Fruit fly (Drosophila melanogaster) whole organism, embryonic: Measurements from ENCODE around the gene CG13373.

ENCODE experiments used
- Adf1 ChIP-seq: fragments of 200-800 bp; sonication (Bioruptor generic); IDR thresholded peaks from 2 replicates; pipeline ENCODE4 v1.3.6; 2022; ENCODE audit warnings: missing biosample characterization, missing genetic modification characterization
- Atf6 ChIP-seq: fragments of 200-800 bp; sonication (Bioruptor generic); IDR thresholded peaks from 2 replicates; pipeline ENCODE4 v1.3.6; 2022; ENCODE audit warnings: missing biosample characterization, missing genetic modification characterization
- CG10209 ChIP-seq: fragments of 200-800 bp; sonication (Bioruptor generic); optimal IDR thresholded peaks from 3 replicates; lab custom pipeline; 2017; ENCODE audit warnings: missing biosample characterization, mild to moderate bottlenecking, missing genetic modification characterization, missing genetic modification reagents
- CG11093 ChIP-seq: fragments of 200-800 bp; sonication (Bioruptor generic); IDR thresholded peaks from 3 replicates; pipeline ENCODE4 v1.3.6; 2022; ENCODE audit warnings: missing biosample characterization, missing genetic modification characterization
- CG11504 ChIP-seq: fragments of 200-800 bp; sonication (Bioruptor generic); optimal IDR thresholded peaks from 3 replicates; lab custom pipeline; 2019; ENCODE audit warnings: missing biosample characterization, mild to moderate bottlenecking, missing genetic modification characterization, moderate library complexity
- CG11696 ChIP-seq: fragments of 200-800 bp; sonication (Bioruptor generic); IDR thresholded peaks from 2 replicates; pipeline ENCODE4 v1.3.6; 2022; ENCODE audit warnings: missing biosample characterization, missing genetic modification characterization
- CG12769 ChIP-seq: fragments of 200-800 bp; sonication (Bioruptor generic); optimal IDR thresholded peaks from 2 replicates; lab custom pipeline; 2019; ENCODE audit warnings: missing biosample characterization, mild to moderate bottlenecking, missing genetic modification characterization, moderate library complexity
- CG14014 ChIP-seq: fragments of 200-800 bp; sonication (Bioruptor generic); IDR thresholded peaks from 2 replicates; pipeline ENCODE4 v1.3.6; 2022; ENCODE audit warnings: missing biosample characterization, missing genetic modification characterization
- CG14965 ChIP-seq: fragments of 200-800 bp; sonication (Bioruptor generic); optimal IDR thresholded peaks from 2 replicates; lab custom pipeline; 2016; ENCODE audit warnings: missing biosample characterization, missing genetic modification characterization, borderline replicate concordance
- CG15269 ChIP-seq: fragments of 200-800 bp; sonication (Bioruptor generic); optimal IDR thresholded peaks from 2 replicates; lab custom pipeline; 2018; ENCODE audit warnings: missing biosample characterization, mild to moderate bottlenecking, missing genetic modification characterization, moderate library complexity
- CG1603 ChIP-seq: fragments of 200-800 bp; sonication (Bioruptor generic); optimal IDR thresholded peaks from 2 replicates; lab custom pipeline; 2019; ENCODE audit warnings: missing biosample characterization, mild to moderate bottlenecking, missing genetic modification characterization, moderate library complexity
- CG18011 ChIP-seq: fragments of 200-800 bp; sonication (Bioruptor generic); optimal IDR thresholded peaks from 2 replicates; lab custom pipeline; 2017; ENCODE audit warnings: missing biosample characterization, missing genetic modification characterization, mild to moderate bottlenecking, moderate library complexity, missing genotype
- CG2678 ChIP-seq: fragments of 200-800 bp; sonication (Bioruptor generic); optimal IDR thresholded peaks from 3 replicates; lab custom pipeline; 2019; ENCODE audit warnings: missing biosample characterization, mild to moderate bottlenecking, missing genetic modification characterization, moderate library complexity
- CG3726 ChIP-seq: fragments of 200-800 bp; sonication (Bioruptor generic); IDR thresholded peaks from 3 replicates; pipeline ENCODE4, ENCODE4 v1.3.6; 2022; ENCODE audit warnings: missing biosample characterization, missing genetic modification characterization
- CG4820 ChIP-seq: fragments of 200-800 bp; sonication (Bioruptor generic); optimal IDR thresholded peaks from 3 replicates; lab custom pipeline; 2016; ENCODE audit warnings: missing biosample characterization, missing genetic modification characterization
- CG5180 ChIP-seq: fragments of 200-800 bp; sonication (Bioruptor generic); optimal IDR thresholded peaks from 3 replicates; lab custom pipeline; 2017; ENCODE audit warnings: missing biosample characterization, missing genetic modification characterization, mild to moderate bottlenecking, moderate library complexity, missing genetic modification reagents
- CG7556 ChIP-seq: fragments of 200-800 bp; sonication (Bioruptor generic); optimal IDR thresholded peaks from 2 replicates; lab custom pipeline; 2017; ENCODE audit warnings: missing biosample characterization, mild to moderate bottlenecking, missing genetic modification characterization
- CG7786 ChIP-seq: fragments of 200-800 bp; sonication (Bioruptor generic); optimal IDR thresholded peaks from 2 replicates; lab custom pipeline; 2016; ENCODE audit warnings: missing biosample characterization, missing genetic modification characterization
- CG7987 ChIP-seq: fragments of 200-800 bp; sonication (Bioruptor generic); optimal IDR thresholded peaks from 2 replicates; lab custom pipeline; 2018; ENCODE audit warnings: missing biosample characterization, mild to moderate bottlenecking, missing genetic modification characterization, moderate library complexity
- CHES-1-like ChIP-seq: fragments of 200-800 bp; sonication (Bioruptor generic); optimal IDR thresholded peaks from 2 replicates; lab custom pipeline; 2016; ENCODE audit warnings: missing biosample characterization, missing genetic modification characterization
- CTCF ChIP-seq: fragments of 200-800 bp; sonication (Bioruptor generic); optimal IDR thresholded peaks from 2 replicates; lab custom pipeline; 2017; ENCODE audit warnings: missing biosample characterization, mild to moderate bottlenecking, missing genetic modification characterization, moderate library complexity
- Doc2 ChIP-seq: fragments of 200-800 bp; sonication (Bioruptor generic); IDR thresholded peaks from 2 replicates; pipeline ENCODE4 v1.3.6; 2022; ENCODE audit warnings: missing biosample characterization, missing genetic modification characterization
- Dref ChIP-seq: fragments of 200-800 bp; sonication (Bioruptor generic); IDR thresholded peaks from 2 replicates; pipeline ENCODE4 v1.3.6; 2022; ENCODE audit warnings: missing biosample characterization, missing genetic modification characterization
- Drgx ChIP-seq: fragments of 200-800 bp; sonication (Bioruptor generic); IDR thresholded peaks from 2 replicates; pipeline ENCODE4 v1.3.6; 2022; ENCODE audit warnings: missing biosample characterization, missing genetic modification characterization
- E2f1 ChIP-seq: fragments of 200-800 bp; sonication (Bioruptor generic); IDR thresholded peaks from 2 replicates; pipeline ENCODE4 v1.3.6; 2022; ENCODE audit warnings: missing biosample characterization, missing genetic modification characterization
- Fer3 ChIP-seq: fragments of 200-800 bp; sonication (Bioruptor generic); optimal IDR thresholded peaks from 2 replicates; lab custom pipeline; 2018; ENCODE audit warnings: missing biosample characterization, mild to moderate bottlenecking, missing genetic modification characterization, moderate library complexity
- H2.0 ChIP-seq: fragments of 200-800 bp; sonication (Bioruptor generic); IDR thresholded peaks from 2 replicates; pipeline ENCODE4 v1.3.6; 2022; ENCODE audit warnings: missing biosample characterization, missing genetic modification characterization
- Hey ChIP-seq: fragments of 200-800 bp; sonication (Bioruptor generic); optimal IDR thresholded peaks from 3 replicates; lab custom pipeline; 2018; ENCODE audit warnings: missing biosample characterization, mild to moderate bottlenecking, missing genetic modification characterization
- Hmx ChIP-seq: fragments of 200-800 bp; sonication (Bioruptor generic); optimal IDR thresholded peaks from 2 replicates; lab custom pipeline; 2016; ENCODE audit warnings: missing biosample characterization, missing genetic modification characterization
- Hr3 ChIP-seq: fragments of 200-800 bp; sonication (Bioruptor generic); optimal IDR thresholded peaks from 3 replicates; lab custom pipeline; 2016; ENCODE audit warnings: missing biosample characterization, missing genetic modification characterization
- Hr51 ChIP-seq, 2 experiments: fragments of 200-800 bp; sonication (Bioruptor generic); optimal IDR thresholded peaks; 2 replicates in 1 of 2; 3 replicates in 1 of 2; lab custom pipeline; 2016 to 2018; ENCODE audit warnings: missing biosample characterization in 2 of 2, missing genetic modification characterization in 2 of 2, mild to moderate bottlenecking in 1 of 2, moderate library complexity in 1 of 2
- Oli ChIP-seq: fragments of 200-800 bp; sonication (Bioruptor generic); optimal IDR thresholded peaks from 2 replicates; lab custom pipeline; 2018; ENCODE audit warnings: missing biosample characterization, mild to moderate bottlenecking, missing genetic modification characterization, moderate library complexity
- Rfx ChIP-seq: fragments of 200-800 bp; sonication (Bioruptor generic); IDR thresholded peaks from 2 replicates; pipeline ENCODE4 v1.3.6; 2022; ENCODE audit warnings: missing biosample characterization, missing genetic modification characterization
- Scr ChIP-seq: fragments of 200-800 bp; sonication (Bioruptor generic); IDR thresholded peaks from 2 replicates; pipeline ENCODE4 v1.3.6; 2022; ENCODE audit warnings: missing biosample characterization, missing genetic modification characterization; ENCODE audit not compliant: partially characterized antibody
- Side ChIP-seq: fragments of 200-800 bp; sonication (Bioruptor generic); optimal IDR thresholded peaks from 2 replicates; lab custom pipeline; 2016; ENCODE audit warnings: missing biosample characterization, missing genetic modification characterization
- Xbp1 ChIP-seq: fragments of 200-800 bp; sonication (Bioruptor generic); optimal IDR thresholded peaks from 3 replicates; lab custom pipeline; 2016; ENCODE audit warnings: missing biosample characterization, mild to moderate bottlenecking, missing genetic modification characterization
- Xrp1 ChIP-seq: fragments of 200-800 bp; sonication (Bioruptor generic); IDR thresholded peaks from 2 replicates; pipeline ENCODE4 v1.3.6; 2022; ENCODE audit warnings: missing biosample characterization, missing genetic modification characterization
- bcd ChIP-seq: fragments of 200-800 bp; sonication (Bioruptor generic); optimal IDR thresholded peaks from 2 replicates; lab custom pipeline; 2017; ENCODE audit warnings: missing biosample characterization, mild to moderate bottlenecking, missing genetic modification characterization
- cad ChIP-seq: fragments of >200 bp; optimal IDR thresholded peaks from 2 replicates; lab custom pipeline; 2017; ENCODE audit warnings: missing biosample characterization, missing genetic modification characterization
- chif ChIP-seq, 2 experiments: fragments of 200-800 bp; sonication (Bioruptor generic); optimal IDR thresholded peaks; 3 replicates each; lab custom pipeline; 2016; ENCODE audit warnings: missing biosample characterization in 2 of 2, missing genetic modification characterization in 2 of 2
- dm ChIP-seq: fragments of 200-800 bp; sonication (Bioruptor generic); optimal IDR thresholded peaks from 3 replicates; lab custom pipeline; 2016; ENCODE audit warnings: missing biosample characterization, missing genetic modification characterization
- fru ChIP-seq: fragments of >200 bp; optimal IDR thresholded peaks from 2 replicates; lab custom pipeline; 2017
- gcm ChIP-seq: fragments of 200-800 bp; sonication (Bioruptor generic); optimal IDR thresholded peaks from 2 replicates; lab custom pipeline; 2019; ENCODE audit warnings: missing biosample characterization, mild to moderate bottlenecking, missing genetic modification characterization, moderate library complexity
- gem ChIP-seq: fragments of 200-800 bp; sonication (Bioruptor generic); optimal IDR thresholded peaks from 2 replicates; lab custom pipeline; 2019; ENCODE audit warnings: missing biosample characterization, mild to moderate bottlenecking, missing genetic modification characterization, moderate library complexity
- jumu ChIP-seq: fragments of 200-800 bp; sonication (Bioruptor generic); optimal IDR thresholded peaks from 3 replicates; lab custom pipeline; 2016; ENCODE audit warnings: missing biosample characterization, missing genetic modification characterization
- onecut ChIP-seq: fragments of 200-800 bp; sonication (Bioruptor generic); IDR thresholded peaks from 2 replicates; pipeline ENCODE4 v1.3.6; 2022; ENCODE audit warnings: missing biosample characterization, missing genetic modification characterization
- pb ChIP-seq: fragments of 200-800 bp; sonication (Bioruptor generic); optimal IDR thresholded peaks from 3 replicates; lab custom pipeline; 2016; ENCODE audit warnings: missing biosample characterization, missing genetic modification characterization
- prd ChIP-seq, 3 experiments: fragments of >200 bp in 2 of 3; fragments of 200-800 bp in 1 of 3; sonication (Bioruptor generic) in 1 of 3; optimal IDR thresholded peaks in 2 of 3; IDR thresholded peaks in 1 of 3; 2 replicates in 2 of 3; 3 replicates in 1 of 3; pipeline versions ENCODE4 v1.3.6 to Lab custom; 2017 to 2022; ENCODE audit warnings: missing biosample characterization in 1 of 3, missing genetic modification characterization in 1 of 3
- repo ChIP-seq: fragments of 200-800 bp; sonication (Bioruptor generic); optimal IDR thresholded peaks from 2 replicates; lab custom pipeline; 2016; ENCODE audit warnings: missing biosample characterization, missing genetic modification characterization
- sna ChIP-seq: fragments of 200-800 bp; sonication (Bioruptor generic); IDR thresholded peaks from 2 replicates; pipeline ENCODE4 v1.3.6; 2022; ENCODE audit warnings: missing biosample characterization, missing genetic modification characterization; ENCODE audit not compliant: partially characterized antibody

CG13373 gene

dm6 chrX:522357-523043, 45.7 kb downstream of the CG13373 start (continued):
- TF ChIP-seq Scr (GFP tag; lab: Robert Waterston, UW), result no peak
- TF ChIP-seq Xrp1, result peak; percentile 86
- no peak for TF ChIP-seq CG3726 (GFP tag; lab: Robert Waterston, UW)
- TF ChIP-seq repo (GFP tag; lab: Kevin White, UChicago), result peak; percentile 79
- peak; percentile 44; the same call in 1 of the 2 replicates for TF ChIP-seq Adf1 (GFP tag; lab: Robert Waterston, UW)
- peak; percentile 74 to 78 for TF ChIP-seq chif (GFP tag; optimal IDR thresholded peaks at IDR 0.05; lab: Kevin White, UChicago)
- TF ChIP-seq sna (GFP tag; lab: Robert Waterston, UW), result no peak; the same call in 1 of the 2 replicates
- TF ChIP-seq CTCF (GFP tag; lab: Kevin White, UChicago), result no peak
- peak; percentile 76 for TF ChIP-seq gem (tag; lab: Kevin White, UChicago)
- TF ChIP-seq CG15269 (tag; lab: Kevin White, UChicago), result peak; percentile 87
- peak; percentile 73 for TF ChIP-seq pb
- peak; percentile 79 for TF ChIP-seq CG1603 (tag; lab: Kevin White, UChicago)
- peak; percentile 67 for TF ChIP-seq CG10209
- TF ChIP-seq jumu, result peak; percentile 84
- peak; percentile 97 for TF ChIP-seq CG12769 (tag; lab: Kevin White, UChicago)
- peak; percentile 63 for TF ChIP-seq CG11696
- peak; percentile 50 for TF ChIP-seq CG5180 (GFP tag; lab: Kevin White, UChicago)
- peak; percentile 54 for TF ChIP-seq dm (GFP tag; lab: Kevin White, UChicago)
- peak; percentile 29 for TF ChIP-seq Hmx (GFP tag; lab: Kevin White, UChicago)
- no peak for TF ChIP-seq fru (lab: Kevin White, UChicago)
- TF ChIP-seq Rfx, result peak; percentile 98
- peak; percentile 65 for TF ChIP-seq Hr3 (GFP tag; lab: Kevin White, UChicago)
- TF ChIP-seq onecut (GFP tag; lab: Robert Waterston, UW), result peak; percentile 98
- peak; percentile 69; the same call in 2 of the 3 replicates for TF ChIP-seq CG11093 (GFP tag; lab: Robert Waterston, UW)
- TF ChIP-seq CG4820, result peak; percentile 52
- peak; percentile 74 for TF ChIP-seq Hey (tag; lab: Kevin White, UChicago)
- peak; percentile 61 for TF ChIP-seq CG18011
- TF ChIP-seq Xbp1 (GFP tag; lab: Kevin White, UChicago), result peak; percentile 88
- TF ChIP-seq Doc2 (GFP tag; lab: Robert Waterston, UW), result peak; percentile 65; the same call in 1 of the 2 replicates
- TF ChIP-seq CHES-1-like (GFP tag; lab: Kevin White, UChicago), result peak; percentile 88
- TF ChIP-seq CG7786 (GFP tag; lab: Kevin White, UChicago), result peak; percentile 92
- TF ChIP-seq Drgx, result peak; percentile 81
- peak; percentile 50 to 87 for TF ChIP-seq Hr51 (GFP tag; optimal IDR thresholded peaks at IDR 0.05; lab: Kevin White, UChicago)
- peak; percentile 52 for TF ChIP-seq Oli (tag; lab: Kevin White, UChicago)
- peak; percentile 74 for TF ChIP-seq bcd (GFP tag; lab: Kevin White, UChicago)
- TF ChIP-seq Dref (GFP tag; lab: Robert Waterston, UW), result peak; percentile 49
- TF ChIP-seq prd (optimal IDR thresholded peaks at IDR 0.05; lab: Kevin White, UChicago), result no peak
- TF ChIP-seq prd (GFP tag; IDR thresholded peaks at IDR 0.05; lab: Robert Waterston, UW), result peak; percentile 88
- TF ChIP-seq H2.0 (GFP tag; lab: Robert Waterston, UW), result peak; percentile 86
- peak; percentile 66 for TF ChIP-seq CG14965 (GFP tag; lab: Kevin White, UChicago)
- TF ChIP-seq cad (GFP tag; lab: Kevin White, UChicago), result peak; percentile 53
- peak; percentile 92 for TF ChIP-seq Side
- TF ChIP-seq CG7556 (GFP tag; lab: Kevin White, UChicago), result peak; percentile 35
- peak; percentile 74 for TF ChIP-seq CG11504 (tag; lab: Kevin White, UChicago)
- TF ChIP-seq CG2678 (tag; lab: Kevin White, UChicago), result peak; percentile 79
- peak; percentile 86 for TF ChIP-seq Fer3
- peak; percentile 78 for TF ChIP-seq E2f1 (GFP tag; lab: Robert Waterston, UW)
- TF ChIP-seq CG14014 (GFP tag; lab: Robert Waterston, UW), result peak; percentile 91
- peak; percentile 60 for TF ChIP-seq gcm
- peak; percentile 78 for TF ChIP-seq CG7987
- TF ChIP-seq Atf6 (GFP tag; lab: Robert Waterston, UW), result peak; percentile 84
